Worm (Caenorhabditis elegans): Measurements from ENCODE around the gene Y97E10AR.6.

Gene Y97E10AR.6

DNA sequence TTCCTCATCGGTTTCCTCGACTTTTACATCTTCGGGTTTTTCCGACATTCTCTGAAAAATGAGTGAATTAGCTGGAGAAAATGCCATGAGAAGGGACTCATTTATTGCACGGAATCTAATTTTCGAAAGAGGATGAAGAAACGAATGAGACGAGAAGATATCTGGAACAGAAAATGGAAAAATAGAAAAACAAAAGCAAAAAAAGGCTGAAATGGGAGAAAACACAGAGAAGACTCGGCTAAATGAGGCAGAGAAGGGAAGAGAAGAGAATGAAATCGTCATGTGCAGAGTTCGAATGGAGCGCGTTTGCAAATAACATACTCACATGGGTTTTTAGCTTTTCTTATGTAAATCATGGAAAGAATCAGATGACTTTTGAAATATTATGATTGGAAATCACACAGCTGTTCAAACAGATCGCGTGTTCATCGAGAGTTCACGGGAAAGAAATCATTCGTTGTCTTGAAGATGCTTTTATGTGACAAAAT, at the start of gene Y97E10AR.6:
Gene Y97E10AR.6 (minus strand): TSS at position 51 of the 488 bp plus-strand sequence.
- no peak for TF ChIP-seq him-1 (tag; optimal IDR thresholded peaks at IDR 0.05)
- peak; percentile 25 for TF ChIP-seq W03F9.2 (tag; optimal IDR thresholded peaks at IDR 0.05)
- no peak for TF ChIP-seq dao-5 (tag; optimal IDR thresholded peaks at IDR 0.05)

DNA sequence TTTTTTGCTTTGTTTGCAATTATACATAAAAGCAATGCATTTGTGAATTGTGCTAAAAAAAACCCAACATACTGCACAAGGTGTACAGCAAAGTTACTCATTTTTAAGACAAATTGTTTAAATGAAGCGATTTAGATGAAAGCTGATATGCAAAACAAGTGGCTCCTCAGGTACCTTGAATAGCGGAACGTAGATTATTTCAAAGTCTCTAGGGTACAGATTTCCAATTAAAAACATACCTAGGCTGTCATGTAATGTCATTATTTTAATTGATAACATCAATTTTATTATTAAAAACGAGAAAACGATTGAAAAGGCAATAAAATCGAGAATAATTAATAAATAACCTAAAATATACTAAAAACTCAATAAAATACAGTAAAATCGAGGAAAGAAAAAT, 48.3 kb upstream of the Y97E10AR.6 start, which contains the start of gene str-139:
Gene str-139 (minus strand): TSS at position 101 of the 400 bp plus-strand sequence.
- TF ChIP-seq W03F9.2 (tag; optimal IDR thresholded peaks at IDR 0.05) = no peak
- no peak for TF ChIP-seq dao-5 (tag; optimal IDR thresholded peaks at IDR 0.05)
- TF ChIP-seq him-1 (tag; optimal IDR thresholded peaks at IDR 0.05) = no peak

DNA sequence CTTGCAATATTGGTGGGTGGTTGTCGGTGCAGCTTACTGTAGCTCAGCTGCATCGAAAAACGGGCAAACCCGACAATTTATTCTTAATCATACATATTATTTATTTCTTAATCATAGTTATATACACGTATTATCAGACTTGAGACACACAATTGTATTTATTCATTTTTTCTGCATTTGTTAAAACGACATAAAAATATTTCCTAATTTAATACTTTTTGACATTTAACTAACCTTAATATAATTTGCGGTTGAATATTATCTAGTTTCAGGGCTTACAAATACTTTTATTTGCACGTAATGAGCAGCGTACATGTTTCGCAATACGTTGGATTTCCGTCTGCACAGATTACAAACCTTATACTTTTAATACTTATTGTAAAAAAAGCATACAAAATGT, 44.6 kb upstream of the Y97E10AR.6 start, which contains the start of gene str-138:
Gene str-138 (plus strand): TSS at position 301 of the 400 bp plus-strand sequence.
- TF ChIP-seq W03F9.2 (tag; optimal IDR thresholded peaks at IDR 0.05) = no peak
- no peak for TF ChIP-seq dao-5 (tag; optimal IDR thresholded peaks at IDR 0.05)
- no peak for TF ChIP-seq him-1 (tag; optimal IDR thresholded peaks at IDR 0.05)

DNA sequence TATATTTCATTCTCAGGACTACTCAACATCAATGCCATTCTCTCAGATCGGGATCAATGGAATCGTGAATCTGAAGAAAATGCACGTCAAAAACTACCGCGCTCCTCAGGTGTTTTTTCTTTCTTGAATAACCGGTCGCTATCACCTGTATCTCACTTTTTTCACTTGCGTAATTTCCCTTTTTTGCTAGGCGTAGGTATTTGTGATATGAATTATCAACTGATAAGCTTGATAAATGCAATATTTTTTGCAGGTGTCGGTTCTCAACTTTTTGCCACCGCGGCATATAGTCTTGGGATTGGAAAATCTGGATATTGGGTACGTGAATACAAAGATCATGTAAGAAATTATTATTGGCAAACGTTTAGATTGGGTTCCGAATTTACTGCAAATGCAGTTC, 41.4 kb upstream of the Y97E10AR.6 start:
- TF ChIP-seq him-1 (tag; optimal IDR thresholded peaks at IDR 0.05) (no peak), dao-5 (tag; optimal IDR thresholded peaks at IDR 0.05) (no peak), W03F9.2 (tag; optimal IDR thresholded peaks at IDR 0.05) (no peak)

DNA sequence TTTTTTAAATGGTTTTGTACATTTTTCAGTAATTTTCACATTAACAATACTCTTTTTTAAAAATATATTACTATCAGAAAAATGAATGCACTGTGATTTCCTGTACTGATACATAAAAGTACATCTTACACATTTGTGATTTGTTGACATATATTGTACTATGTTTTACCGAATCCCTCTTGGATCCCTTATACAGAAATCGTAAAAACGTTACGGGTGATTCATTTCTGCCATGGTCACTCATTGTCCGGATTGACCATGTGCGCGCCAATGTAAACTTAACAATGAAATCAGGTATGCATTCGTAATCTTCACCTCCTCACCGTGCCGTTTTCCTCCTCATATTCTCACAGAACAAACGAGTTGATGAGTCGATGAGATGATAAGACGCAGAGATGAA, 40.4 kb upstream of the Y97E10AR.6 start, which contains the start of gene ZC513.2:
Gene ZC513.2 (plus strand): TSS at position 301 of the 400 bp plus-strand sequence.
- TF ChIP-seq dao-5 (tag; optimal IDR thresholded peaks at IDR 0.05) (no peak), W03F9.2 (tag; optimal IDR thresholded peaks at IDR 0.05) (no peak), him-1 (tag; optimal IDR thresholded peaks at IDR 0.05) (no peak)

DNA sequence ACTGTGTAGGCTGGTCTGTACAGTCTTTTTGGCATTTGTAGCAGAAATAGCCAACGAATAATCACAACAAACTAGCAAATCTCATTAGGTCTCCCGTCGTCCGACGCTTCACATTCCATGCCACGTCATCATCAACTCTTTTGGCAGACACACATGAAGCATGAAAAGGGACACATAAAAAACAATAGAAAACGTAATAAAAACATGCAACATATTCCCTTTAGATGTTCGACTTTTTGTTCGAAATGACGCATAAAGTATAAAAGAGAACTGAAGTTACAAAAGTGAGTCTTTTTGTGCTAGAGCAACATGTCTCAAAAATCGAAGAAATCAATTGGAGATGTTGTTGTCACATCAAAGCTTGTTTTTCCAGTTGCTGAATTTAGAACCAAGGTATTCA, 38.1 kb upstream of the Y97E10AR.6 start, which contains the start of gene sth-1:
Gene sth-1 (plus strand): TSS at position 301 of the 400 bp plus-strand sequence.
- TF ChIP-seq W03F9.2 (tag; optimal IDR thresholded peaks at IDR 0.05) = no peak
- TF ChIP-seq dao-5 (tag; optimal IDR thresholded peaks at IDR 0.05) = no peak
- TF ChIP-seq him-1 (tag; optimal IDR thresholded peaks at IDR 0.05) = no peak

DNA sequence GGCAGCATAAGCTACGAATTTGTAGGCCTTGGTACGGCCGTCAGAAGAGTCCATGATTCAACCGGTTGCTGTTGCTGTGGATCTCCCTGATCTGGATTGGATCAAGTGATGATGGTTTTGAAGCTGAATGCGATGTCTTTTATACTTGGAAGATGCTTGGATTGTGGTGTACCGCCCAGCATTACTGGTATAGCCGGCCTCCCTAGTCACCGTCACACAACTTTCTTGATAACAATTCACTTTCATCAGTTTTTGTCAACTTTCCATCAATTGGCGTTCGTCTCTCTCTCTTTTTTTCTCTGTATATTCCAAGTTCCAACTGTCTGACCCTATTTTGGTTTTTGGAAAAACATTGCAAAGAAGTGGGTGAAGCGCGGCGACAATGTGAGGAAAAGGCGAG, 37.1 kb upstream of the Y97E10AR.6 start, which contains the start of gene col-43:
Gene col-43 (minus strand): TSS at position 101 of the 400 bp plus-strand sequence.
- TF ChIP-seq him-1 (tag; optimal IDR thresholded peaks at IDR 0.05) (no peak), W03F9.2 (tag; optimal IDR thresholded peaks at IDR 0.05) (no peak), dao-5 (tag; optimal IDR thresholded peaks at IDR 0.05) (no peak)

DNA sequence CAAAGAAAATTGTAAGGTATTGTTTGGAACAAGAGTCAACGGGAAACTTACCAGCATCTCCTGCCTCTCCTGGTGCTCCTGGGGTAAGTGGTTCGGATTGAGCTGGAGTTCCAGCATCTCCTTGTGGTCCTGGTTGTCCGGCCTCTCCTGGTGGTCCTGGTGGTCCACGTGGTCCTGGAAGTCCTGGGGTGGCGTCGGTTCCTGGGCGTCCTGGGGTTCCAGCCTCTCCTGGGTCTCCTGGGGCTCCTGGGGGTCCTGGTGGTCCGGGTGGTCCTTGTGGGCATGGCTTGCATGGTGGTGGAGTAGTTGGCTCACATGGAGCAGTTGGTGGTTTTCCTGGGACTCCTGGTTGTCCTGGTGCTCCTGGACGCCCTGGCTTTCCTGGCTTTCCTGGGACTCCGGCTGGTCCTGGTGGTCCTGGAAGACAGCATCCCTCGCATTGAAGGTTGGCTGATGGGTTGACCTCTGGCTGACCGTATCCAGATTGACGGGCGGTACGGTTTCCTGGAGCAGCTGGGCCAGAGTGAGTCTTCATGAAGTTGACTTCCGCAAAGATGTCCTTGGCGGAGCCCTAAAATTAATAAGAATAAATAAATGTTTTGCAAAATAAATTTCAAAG, 36.4 kb upstream of the Y97E10AR.6 start:
- TF ChIP-seq him-1 (tag; optimal IDR thresholded peaks at IDR 0.05) = no peak
- no peak for TF ChIP-seq W03F9.2 (tag; optimal IDR thresholded peaks at IDR 0.05)
- TF ChIP-seq dao-5 (tag; optimal IDR thresholded peaks at IDR 0.05) = no peak

DNA sequence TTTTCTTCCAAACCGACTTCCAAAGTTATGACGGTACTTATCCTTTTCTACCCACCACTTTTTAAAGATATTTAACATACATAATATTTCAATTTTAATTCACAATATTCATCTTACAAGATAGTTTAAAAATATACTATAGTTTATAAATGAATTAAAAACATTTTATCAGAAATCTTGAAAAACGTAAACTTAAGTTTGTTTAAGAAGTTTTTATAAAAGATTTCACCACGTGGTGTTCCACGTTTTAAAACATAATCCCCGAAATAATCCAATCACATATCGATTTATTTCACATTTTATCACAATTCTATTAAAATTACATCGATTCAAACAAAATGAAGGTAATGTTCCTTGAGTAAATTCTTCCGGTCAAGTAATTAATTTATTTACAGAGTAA, 33.0 kb upstream of the Y97E10AR.6 start, which contains the start of gene ZC513.3:
Gene ZC513.3 (plus strand): TSS at position 301 of the 400 bp plus-strand sequence.
- TF ChIP-seq W03F9.2 (tag; optimal IDR thresholded peaks at IDR 0.05) = no peak
- TF ChIP-seq dao-5 (tag; optimal IDR thresholded peaks at IDR 0.05) = no peak
- no peak for TF ChIP-seq him-1 (tag; optimal IDR thresholded peaks at IDR 0.05)

DNA sequence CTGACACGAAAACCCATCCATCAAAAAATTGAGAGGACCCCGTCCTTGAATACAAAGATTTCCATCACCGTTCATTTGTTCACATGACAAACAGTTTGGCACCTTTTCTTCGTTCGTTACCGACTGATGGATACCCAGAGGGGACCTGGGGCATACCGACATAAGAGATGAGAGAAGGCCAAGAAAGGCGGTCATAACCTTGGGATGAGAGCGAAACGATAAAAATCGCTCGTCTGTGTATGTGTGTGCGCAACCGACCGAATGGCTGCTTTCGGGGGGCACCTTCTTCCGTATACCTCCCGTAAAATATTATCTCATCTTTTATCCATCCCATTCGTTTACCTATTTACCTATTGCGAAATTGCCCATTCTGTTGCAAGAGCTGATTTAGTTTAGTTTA, 31.2 kb upstream of the Y97E10AR.6 start:
- TF ChIP-seq W03F9.2 (tag; optimal IDR thresholded peaks at IDR 0.05) = no peak
- no peak for TF ChIP-seq him-1 (tag; optimal IDR thresholded peaks at IDR 0.05)
- no peak for TF ChIP-seq dao-5 (tag; optimal IDR thresholded peaks at IDR 0.05)

DNA sequence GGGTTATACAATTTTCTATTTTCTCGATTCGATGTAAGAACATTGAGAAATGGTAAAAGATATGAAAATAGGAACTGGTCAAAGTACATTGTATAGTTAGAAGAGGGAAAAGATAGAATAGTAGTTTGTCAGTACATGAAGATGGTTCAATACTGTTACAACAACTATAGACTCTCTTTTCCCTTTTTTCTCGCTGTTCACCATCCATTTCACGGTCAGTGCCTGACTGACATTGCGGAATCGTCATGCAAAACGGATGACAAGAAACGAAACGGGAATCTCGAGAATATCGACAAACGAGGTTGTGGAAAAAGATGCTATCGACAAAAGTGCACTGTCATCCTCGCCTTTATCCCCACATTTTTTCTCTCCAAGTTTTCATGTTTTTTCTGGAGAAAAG, 29.9 kb upstream of the Y97E10AR.6 start:
- TF ChIP-seq him-1 (tag; optimal IDR thresholded peaks at IDR 0.05) (no peak), W03F9.2 (tag; optimal IDR thresholded peaks at IDR 0.05) (no peak), dao-5 (tag; optimal IDR thresholded peaks at IDR 0.05) (no peak)

DNA sequence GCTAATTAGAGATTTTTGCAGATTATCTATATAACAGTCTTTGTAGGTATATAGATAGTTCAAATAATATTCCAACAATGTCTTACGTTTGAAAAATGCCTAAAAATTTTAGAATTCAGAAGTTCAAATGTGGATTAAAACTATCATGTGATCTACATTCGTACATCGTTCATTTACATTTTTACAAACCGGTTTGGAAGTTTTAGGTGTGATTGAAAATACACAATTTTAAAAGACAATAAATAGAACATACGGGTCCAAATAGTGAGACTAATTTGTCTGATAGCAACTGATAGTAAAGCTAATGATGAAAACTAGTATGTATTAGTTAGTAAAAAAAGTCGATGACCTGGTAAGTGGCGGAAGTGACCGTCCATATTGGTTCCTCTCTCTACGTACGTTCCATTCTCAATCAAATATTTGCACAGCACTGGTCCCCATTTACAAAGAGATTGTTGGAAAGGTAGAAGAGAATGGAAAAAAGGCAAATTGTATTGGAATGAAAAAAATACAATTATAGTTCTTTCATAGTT, 27.7 kb upstream of the Y97E10AR.6 start:
- TF ChIP-seq W03F9.2 (tag; optimal IDR thresholded peaks at IDR 0.05) = no peak
- no peak for TF ChIP-seq him-1 (tag; optimal IDR thresholded peaks at IDR 0.05)
- no peak for TF ChIP-seq dao-5 (tag; optimal IDR thresholded peaks at IDR 0.05)

DNA sequence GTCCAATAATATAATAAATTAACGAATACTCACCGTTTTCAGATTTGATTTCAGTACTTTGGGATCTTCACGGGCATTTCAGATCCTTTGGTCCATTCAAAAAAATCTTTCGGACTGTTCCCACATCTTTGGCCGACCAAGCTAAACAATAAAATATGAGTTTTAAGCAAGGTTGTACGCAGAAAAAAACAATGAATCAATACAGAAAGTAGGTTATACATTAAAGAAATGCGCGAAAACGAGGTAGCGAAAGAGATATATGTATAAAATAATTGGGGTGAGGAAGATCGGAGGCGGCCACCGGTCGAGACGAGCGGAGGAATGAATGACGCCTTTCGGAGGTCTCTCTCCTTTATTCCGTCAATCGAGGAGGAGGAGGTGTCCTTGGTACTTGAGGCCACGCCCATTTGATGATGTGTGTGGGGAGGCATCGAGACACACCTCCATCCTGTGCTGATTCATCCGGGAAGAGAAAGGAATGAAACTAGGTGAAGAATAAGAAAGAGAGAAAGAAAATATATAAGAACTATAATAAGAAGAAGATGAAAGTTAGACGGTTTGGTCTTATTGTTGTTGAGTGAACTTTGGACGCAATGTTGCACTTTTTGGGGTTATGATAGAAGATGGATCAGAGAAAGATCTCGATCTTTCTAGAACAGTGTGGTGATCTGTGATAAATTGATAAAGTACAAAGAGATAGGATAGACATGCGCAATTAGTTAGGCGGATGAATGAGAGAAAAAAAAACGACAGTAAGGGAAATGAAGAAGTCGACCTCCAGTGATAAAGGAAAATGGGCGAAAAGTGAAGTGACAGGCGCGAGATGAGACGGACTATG, 26.7 kb upstream of the Y97E10AR.6 start:
- TF ChIP-seq him-1 (tag; optimal IDR thresholded peaks at IDR 0.05) (no peak), dao-5 (tag; optimal IDR thresholded peaks at IDR 0.05) (no peak), W03F9.2 (tag; optimal IDR thresholded peaks at IDR 0.05) (no peak)
